Worm (Caenorhabditis elegans) whole organism, L4/young adult: Measurements from ENCODE around the gene dsh-1.

Experiments
- W03F9.2 ChIP-seq: fragments of 150-350 bp; optimal IDR thresholded peaks from 2 replicates; lab custom pipeline; 2014; ENCODE audit warnings: missing biosample characterization, missing genetic modification characterization
- dao-5 ChIP-seq: sonication (generic microtip); optimal IDR thresholded peaks from 2 replicates; lab custom pipeline; 2016; ENCODE audit warnings: missing genotype, missing genetic modification characterization, moderate library complexity, missing compliant biosample characterization
- him-1 ChIP-seq: sonication (generic microtip); optimal IDR thresholded peaks from 2 replicates; lab custom pipeline; 2016; ENCODE audit warnings: missing genotype, missing genetic modification reagents, missing genetic modification characterization, missing compliant biosample characterization

ce11 chrII:5226309-5226708 lies 1.1 kb upstream of the dsh-1 start:
- TF ChIP-seq him-1 (tag; lab: Kevin White, UChicago) (no peak), dao-5 (tag; lab: Kevin White, UChicago) (no peak), W03F9.2 (no peak)
